Fruit fly (Drosophila melanogaster) whole organism, embryonic: ENCODE results near the gene CG15882.
A peak's percentile ranks its signal among the peaks of the same experiment; 100 is the strongest.

Source experiments
- Antp ChIP-seq: fragments of 200-800 bp; sonication (Bioruptor generic); optimal IDR thresholded peaks from 3 replicates; lab custom pipeline; 2016; ENCODE audit warnings: missing biosample characterization, missing genetic modification characterization
- Blimp-1 ChIP-seq: fragments of 200-800 bp; sonication (Bioruptor generic); optimal IDR thresholded peaks from 3 replicates; lab custom pipeline; 2018; ENCODE audit warnings: missing biosample characterization, missing genetic modification characterization, mild to moderate bottlenecking, moderate library complexity, missing genetic modification reagents
- BtbVII ChIP-seq: fragments of 200-800 bp; sonication (Bioruptor generic); optimal IDR thresholded peaks from 3 replicates; lab custom pipeline; 2017; ENCODE audit warnings: missing biosample characterization, mild to moderate bottlenecking, missing genetic modification characterization
- CG1024 ChIP-seq: fragments of 200-800 bp; sonication (Bioruptor generic); IDR thresholded peaks from 2 replicates; pipeline ENCODE4 v1.3.6; 2022; ENCODE audit warnings: missing biosample characterization, missing genetic modification characterization
- CG10274 ChIP-seq: fragments of 200-800 bp; sonication (Bioruptor generic); optimal IDR thresholded peaks from 3 replicates; lab custom pipeline; 2017; ENCODE audit warnings: missing biosample characterization, mild to moderate bottlenecking, missing genetic modification characterization
- CG10431 ChIP-seq: fragments of 200-800 bp; sonication (Bioruptor generic); optimal IDR thresholded peaks from 3 replicates; lab custom pipeline; 2018; ENCODE audit warnings: missing biosample characterization, mild to moderate bottlenecking, missing genetic modification characterization
- CG11504 ChIP-seq: fragments of 200-800 bp; sonication (Bioruptor generic); optimal IDR thresholded peaks from 3 replicates; lab custom pipeline; 2019; ENCODE audit warnings: missing biosample characterization, mild to moderate bottlenecking, missing genetic modification characterization, moderate library complexity
- CG11696 ChIP-seq: fragments of 200-800 bp; sonication (Bioruptor generic); IDR thresholded peaks from 2 replicates; pipeline ENCODE4 v1.3.6; 2022; ENCODE audit warnings: missing biosample characterization, missing genetic modification characterization
- CG15696 ChIP-seq: fragments of 200-800 bp; sonication (Bioruptor generic); optimal IDR thresholded peaks from 2 replicates; lab custom pipeline; 2019; ENCODE audit warnings: missing biosample characterization, mild to moderate bottlenecking, missing genetic modification characterization, moderate library complexity
- CG1603 ChIP-seq: fragments of 200-800 bp; sonication (Bioruptor generic); optimal IDR thresholded peaks from 2 replicates; lab custom pipeline; 2019; ENCODE audit warnings: missing biosample characterization, mild to moderate bottlenecking, missing genetic modification characterization, moderate library complexity
- CG16863 ChIP-seq: fragments of 200-800 bp; sonication (Bioruptor generic); optimal IDR thresholded peaks from 3 replicates; lab custom pipeline; 2016; ENCODE audit warnings: missing biosample characterization, missing genetic modification characterization
- CG17385 ChIP-seq: fragments of 200-800 bp; sonication (Bioruptor generic); optimal IDR thresholded peaks from 3 replicates; lab custom pipeline; 2018; ENCODE audit warnings: missing biosample characterization, mild to moderate bottlenecking, missing genetic modification characterization
- CG1832 ChIP-seq: fragments of 200-800 bp; sonication (Bioruptor generic); optimal IDR thresholded peaks from 2 replicates; lab custom pipeline; 2017; ENCODE audit warnings: missing biosample characterization, mild to moderate bottlenecking, missing genetic modification characterization, inconsistent platforms
- CG2116 ChIP-seq: fragments of 200-800 bp; sonication (Bioruptor generic); optimal IDR thresholded peaks from 3 replicates; lab custom pipeline; 2018; ENCODE audit warnings: missing biosample characterization, mild to moderate bottlenecking, missing genetic modification characterization
- CG2712 ChIP-seq: fragments of 200-800 bp; optimal IDR thresholded peaks from 3 replicates; lab custom pipeline; 2019; ENCODE audit warnings: missing biosample characterization, mild to moderate bottlenecking, missing genetic modification characterization, moderate library complexity
- CG30403 ChIP-seq: fragments of 200-800 bp; sonication (Bioruptor generic); optimal IDR thresholded peaks from 3 replicates; lab custom pipeline; 2016; ENCODE audit warnings: missing biosample characterization, missing genetic modification characterization
- CG34422 ChIP-seq: fragments of 200-800 bp; sonication (Bioruptor generic); IDR thresholded peaks from 3 replicates; pipeline ENCODE4 v1.3.6; 2022; ENCODE audit warnings: missing biosample characterization, missing genetic modification characterization
- CG5245 ChIP-seq: fragments of 200-800 bp; sonication (Bioruptor generic); optimal IDR thresholded peaks from 3 replicates; lab custom pipeline; 2016; ENCODE audit warnings: missing biosample characterization, missing genetic modification characterization
- CG7556 ChIP-seq: fragments of 200-800 bp; sonication (Bioruptor generic); optimal IDR thresholded peaks from 2 replicates; lab custom pipeline; 2017; ENCODE audit warnings: missing biosample characterization, mild to moderate bottlenecking, missing genetic modification characterization
- Chrac-16 ChIP-seq: fragments of 200-800 bp; sonication (Bioruptor generic); optimal IDR thresholded peaks from 3 replicates; lab custom pipeline; 2016; ENCODE audit warnings: missing biosample characterization, missing genetic modification characterization
- Dad ChIP-seq: fragments of 200-800 bp; sonication (Bioruptor generic); optimal IDR thresholded peaks from 3 replicates; lab custom pipeline; 2016; ENCODE audit warnings: missing biosample characterization, missing genetic modification characterization
- Dip2 ChIP-seq: fragments of 200-800 bp; sonication (Bioruptor generic); IDR thresholded peaks from 2 replicates; pipeline ENCODE4 v1.3.6; 2022; ENCODE audit warnings: missing biosample characterization, missing genetic modification characterization
- Dll ChIP-seq: fragments of 200-800 bp; sonication (Bioruptor generic); IDR thresholded peaks from 4 replicates; pipeline ENCODE4 v1.3.6; 2022; ENCODE audit warnings: missing biosample characterization, missing genetic modification characterization; ENCODE audit not compliant: partially characterized antibody
- Gug ChIP-seq: fragments of 200-800 bp; sonication (Bioruptor generic); IDR thresholded peaks from 4 replicates; pipeline ENCODE4 v1.3.6; 2022; ENCODE audit warnings: missing biosample characterization, missing genetic modification characterization
- HLH54F ChIP-seq: fragments of 200-800 bp; sonication (Bioruptor generic); optimal IDR thresholded peaks from 3 replicates; lab custom pipeline; 2016; ENCODE audit warnings: missing biosample characterization, missing genetic modification characterization
- HLHmδ ChIP-seq: fragments of 200-800 bp; sonication (Bioruptor generic); optimal IDR thresholded peaks from 2 replicates; lab custom pipeline; 2018; ENCODE audit warnings: missing biosample characterization, mild to moderate bottlenecking, missing genetic modification characterization, moderate library complexity
- Hr78 ChIP-seq, 2 experiments: fragments of 200-800 bp in 1 of 2; fragments of >200 bp in 1 of 2; sonication (Bioruptor generic) in 1 of 2; optimal IDR thresholded peaks; 2 replicates each; lab custom pipeline; 2017 to 2019; ENCODE audit warnings: missing biosample characterization in 2 of 2, missing genetic modification characterization in 2 of 2, mild to moderate bottlenecking in 1 of 2, moderate library complexity in 1 of 2
- Lim3 ChIP-seq: fragments of 200-800 bp; sonication (Bioruptor generic); IDR thresholded peaks from 2 replicates; pipeline ENCODE4 v1.3.6; 2022; ENCODE audit warnings: missing biosample characterization, missing genetic modification characterization
- MBD-R2 ChIP-seq: fragments of 200-800 bp; sonication (Bioruptor generic); IDR thresholded peaks from 2 replicates; pipeline ENCODE4 v1.3.6; 2022; ENCODE audit warnings: missing biosample characterization, missing genetic modification characterization
- Med ChIP-seq: fragments of 200-800 bp; sonication (Bioruptor generic); peaks from one replicate; lab custom pipeline; 2016; ENCODE audit warnings: missing biosample characterization, missing genetic modification characterization, mild to moderate bottlenecking, inconsistent platforms, moderate library complexity
- Mes4 ChIP-seq: fragments of 200-800 bp; sonication (Bioruptor generic); optimal IDR thresholded peaks from 2 replicates; lab custom pipeline; 2016; ENCODE audit warnings: missing biosample characterization, missing genetic modification characterization
- Ptx1 ChIP-seq: fragments of 200-800 bp; sonication (Bioruptor generic); IDR thresholded peaks from 2 replicates; pipeline ENCODE4 v1.3.6; 2022; ENCODE audit warnings: missing biosample characterization, missing genetic modification characterization
- Scr ChIP-seq: fragments of 200-800 bp; sonication (Bioruptor generic); IDR thresholded peaks from 2 replicates; pipeline ENCODE4 v1.3.6; 2022; ENCODE audit warnings: missing biosample characterization, missing genetic modification characterization; ENCODE audit not compliant: partially characterized antibody
- Sox102F ChIP-seq: fragments of 200-800 bp; sonication (Bioruptor generic); optimal IDR thresholded peaks from 2 replicates; lab custom pipeline; 2018; ENCODE audit warnings: missing biosample characterization, mild to moderate bottlenecking, missing genetic modification characterization, moderate library complexity
- Tbp ChIP-seq: fragments of >200 bp; optimal IDR thresholded peaks from 2 replicates; lab custom pipeline; 2018; ENCODE audit warnings: missing biosample characterization, missing genetic modification characterization
- bsh ChIP-seq, 2 experiments: fragments of 200-800 bp; sonication (Bioruptor generic); optimal IDR thresholded peaks; 2 replicates each; lab custom pipeline; 2017 to 2018; ENCODE audit warnings: mild to moderate bottlenecking in 2 of 2, missing biosample characterization in 2 of 2, missing genetic modification characterization in 2 of 2, moderate library complexity in 1 of 2
- dpn ChIP-seq, 2 experiments: fragments of 200-800 bp; sonication (Bioruptor generic); optimal IDR thresholded peaks; 3 replicates each; lab custom pipeline; 2016; ENCODE audit warnings: missing biosample characterization in 2 of 2, missing genetic modification characterization in 2 of 2
- dysf ChIP-seq: fragments of 200-800 bp; sonication (Bioruptor generic); IDR thresholded peaks from 3 replicates; pipeline ENCODE4 v1.3.6; 2022; ENCODE audit warnings: missing biosample characterization, missing genetic modification characterization
- fd96Cb ChIP-seq: fragments of 200-800 bp; sonication (Bioruptor generic); optimal IDR thresholded peaks from 2 replicates; lab custom pipeline; 2018; ENCODE audit warnings: missing biosample characterization, mild to moderate bottlenecking, missing genetic modification characterization, moderate library complexity
- gem ChIP-seq: fragments of 200-800 bp; sonication (Bioruptor generic); optimal IDR thresholded peaks from 2 replicates; lab custom pipeline; 2019; ENCODE audit warnings: missing biosample characterization, mild to moderate bottlenecking, missing genetic modification characterization, moderate library complexity
- gro ChIP-seq: fragments of 200-800 bp; sonication (Bioruptor generic); optimal IDR thresholded peaks from 2 replicates; lab custom pipeline; 2016; ENCODE audit warnings: missing biosample characterization, missing genetic modification characterization
- gsb ChIP-seq: fragments of 200-800 bp; sonication (Bioruptor generic); IDR thresholded peaks from 2 replicates; pipeline ENCODE4 v1.3.6; 2022; ENCODE audit warnings: missing biosample characterization, missing genetic modification characterization
- gt ChIP-seq: fragments of 200-800 bp; sonication (Bioruptor generic); IDR thresholded peaks from 2 replicates; pipeline ENCODE4 v1.3.6; 2022; ENCODE audit warnings: missing biosample characterization, missing genetic modification characterization
- kni ChIP-seq: fragments of 200-800 bp; sonication (Bioruptor generic); optimal IDR thresholded peaks from 3 replicates; lab custom pipeline; 2017; ENCODE audit warnings: mild to moderate bottlenecking, missing biosample characterization, missing genetic modification reagents, missing genetic modification characterization
- lab ChIP-seq: fragments of 200-800 bp; sonication (Bioruptor generic); optimal IDR thresholded peaks from 3 replicates; lab custom pipeline; 2017; ENCODE audit warnings: missing biosample characterization, missing genetic modification characterization, mild to moderate bottlenecking, moderate library complexity, missing genetic modification reagents
- psq ChIP-seq: fragments of 200-800 bp; sonication (Bioruptor generic); optimal IDR thresholded peaks from 2 replicates; lab custom pipeline; 2017; ENCODE audit warnings: missing biosample characterization, missing genetic modification characterization
- run ChIP-seq: fragments of 200-800 bp; sonication (Bioruptor generic); optimal IDR thresholded peaks from 3 replicates; lab custom pipeline; 2018; ENCODE audit warnings: missing biosample characterization, mild to moderate bottlenecking, missing genetic modification characterization
- seq ChIP-seq: fragments of 200-800 bp; sonication (Bioruptor generic); IDR thresholded peaks from 2 replicates; pipeline ENCODE4 v1.3.6; 2022; ENCODE audit warnings: missing biosample characterization, missing genetic modification characterization
- so ChIP-seq: fragments of 200-800 bp; sonication (Bioruptor generic); IDR thresholded peaks from 3 replicates; pipeline ENCODE4 v1.3.6; 2022; ENCODE audit warnings: missing biosample characterization, missing genetic modification characterization
- toy ChIP-seq: fragments of 200-800 bp; sonication (Bioruptor generic); IDR thresholded peaks from 2 replicates; pipeline ENCODE4 v1.3.6; 2022; ENCODE audit warnings: missing biosample characterization, missing genetic modification characterization
- vvl ChIP-seq: fragments of 200-800 bp; sonication (Bioruptor generic); IDR thresholded peaks from 2 replicates; pipeline ENCODE4 v1.3.6; 2022; ENCODE audit warnings: missing biosample characterization, missing genetic modification characterization

CG15882 gene

dm6 chrX:19172955-19173354, 48.8 kb upstream of the CG15882 start (continued):
- TF ChIP-seq CG10431 (GFP tag; lab: Kevin White, UChicago) (no peak), gro (no peak), kni (GFP tag; lab: Kevin White, UChicago) (no peak), Ptx1 (GFP tag; lab: Robert Waterston, UW) (peak; percentile 39; the same call in 1 of the 2 replicates), gt (GFP tag; lab: Robert Waterston, UW) (no peak), HLH54F (no peak), CG15696 (no peak), CG5245 (GFP tag; lab: Kevin White, UChicago) (peak; percentile 14), CG34422 (GFP tag; lab: Robert Waterston, UW) (no peak), Mes4 (GFP tag; lab: Kevin White, UChicago) (peak; percentile 0), gem (tag; lab: Kevin White, UChicago) (peak; percentile 41), BtbVII (no peak), Blimp-1 (peak; percentile 5), Dad (GFP tag; lab: Kevin White, UChicago) (no peak), CG17385 (GFP tag; lab: Kevin White, UChicago) (peak; percentile 5), MBD-R2 (GFP tag; lab: Robert Waterston, UW) (no peak), run (tag; lab: Kevin White, UChicago) (no peak), fd96Cb (tag; lab: Kevin White, UChicago) (peak; percentile 6), bsh (GFP tag; optimal IDR thresholded peaks at IDR 0.05; lab: Kevin White, UChicago) (peak; percentile 10 to 16), CG7556 (GFP tag; lab: Kevin White, UChicago) (peak; percentile 15), Tbp (GFP tag; lab: Kevin White, UChicago) (no peak), CG2116 (GFP tag; lab: Kevin White, UChicago) (no peak), Scr (no peak), vvl (GFP tag; lab: Robert Waterston, UW) (no peak), CG1024 (GFP tag; lab: Robert Waterston, UW) (no peak), CG30403 (GFP tag; lab: Kevin White, UChicago) (peak; percentile 12), seq (peak; percentile 15; the same call in 1 of the 2 replicates), CG16863 (no peak), Med (peak; percentile 73), toy (GFP tag; lab: Robert Waterston, UW) (no peak), Antp (GFP tag; lab: Kevin White, UChicago) (peak; percentile 19), CG1603 (tag; lab: Kevin White, UChicago) (peak; percentile 39), CG11504 (tag; lab: Kevin White, UChicago) (peak; percentile 35), Lim3 (GFP tag; lab: Robert Waterston, UW) (no peak), dysf (GFP tag; lab: Robert Waterston, UW) (0 out of 3 replicates have a peak, but pooled peaks have one; percentile 36), Sox102F (GFP tag; lab: Kevin White, UChicago) (peak; percentile 28), CG10274 (GFP tag; lab: Kevin White, UChicago) (no peak), Dll (no peak), gsb (GFP tag; lab: Robert Waterston, UW) (no peak), Hr78 (GFP tag; optimal IDR thresholded peaks at IDR 0.05; lab: Kevin White, UChicago) (no peak), lab (GFP tag; lab: Kevin White, UChicago) (peak; percentile 11), Dip2 (no peak), CG2712 (tag; lab: Kevin White, UChicago) (peak; percentile 0), Gug (GFP tag; lab: Robert Waterston, UW) (no peak), dpn (GFP tag; optimal IDR thresholded peaks at IDR 0.05; lab: Kevin White, UChicago) (peak; percentile 3 to 14), Chrac-16 (GFP tag; lab: Kevin White, UChicago) (peak; percentile 33), CG11696 (GFP tag; lab: Robert Waterston, UW) (no peak), HLHmδ (GFP tag; lab: Kevin White, UChicago) (no peak), CG1832 (no peak), psq (GFP tag; lab: Kevin White, UChicago) (no peak), so (GFP tag; lab: Robert Waterston, UW) (0 out of 3 replicates have a peak, but pooled peaks have one; percentile 26)
